Fruit fly (Drosophila melanogaster) whole organism, embryonic: ENCODE results near the gene eIF3l.

Experiments
- Atf-2 ChIP-seq: fragments of 200-800 bp; sonication (Bioruptor generic); optimal IDR thresholded peaks from 2 replicates; lab custom pipeline; 2016; ENCODE audit warnings: missing biosample characterization, missing genetic modification characterization
- Atf3 ChIP-seq: fragments of 200-800 bp; sonication (Bioruptor generic); optimal IDR thresholded peaks from 3 replicates; lab custom pipeline; 2016; ENCODE audit warnings: missing biosample characterization, missing genetic modification characterization
- Awh ChIP-seq: fragments of 200-800 bp; sonication (Bioruptor generic); IDR thresholded peaks from 2 replicates; pipeline ENCODE4, ENCODE4 v1.3.6; 2022; ENCODE audit warnings: missing biosample characterization, missing genetic modification characterization
- BEAF-32 ChIP-seq: fragments of 200-800 bp; sonication (Bioruptor generic); optimal IDR thresholded peaks from 3 replicates; lab custom pipeline; 2017; ENCODE audit warnings: missing biosample characterization, missing genetic modification characterization, mild to moderate bottlenecking, moderate library complexity, missing genetic modification reagents
- Bgb ChIP-seq: fragments of 200-800 bp; sonication (Bioruptor generic); IDR thresholded peaks from 2 replicates; pipeline ENCODE4 v1.3.6; 2022; ENCODE audit warnings: missing biosample characterization, missing genetic modification characterization; ENCODE audit not compliant: partially characterized antibody
- CG11504 ChIP-seq: fragments of 200-800 bp; sonication (Bioruptor generic); optimal IDR thresholded peaks from 3 replicates; lab custom pipeline; 2019; ENCODE audit warnings: missing biosample characterization, mild to moderate bottlenecking, missing genetic modification characterization, moderate library complexity
- CG13624 ChIP-seq: fragments of 200-800 bp; sonication (Bioruptor generic); optimal IDR thresholded peaks from 2 replicates; lab custom pipeline; 2016; ENCODE audit warnings: missing biosample characterization, missing genetic modification characterization
- CG2678 ChIP-seq: fragments of 200-800 bp; sonication (Bioruptor generic); optimal IDR thresholded peaks from 3 replicates; lab custom pipeline; 2019; ENCODE audit warnings: missing biosample characterization, mild to moderate bottlenecking, missing genetic modification characterization, moderate library complexity
- CG33557 ChIP-seq: fragments of 200-800 bp; sonication (Bioruptor generic); optimal IDR thresholded peaks from 2 replicates; lab custom pipeline; 2019; ENCODE audit warnings: missing biosample characterization, mild to moderate bottlenecking, missing genetic modification characterization, moderate library complexity
- CG4282 ChIP-seq: fragments of 200-800 bp; sonication (Bioruptor generic); optimal IDR thresholded peaks from 2 replicates; lab custom pipeline; 2016; ENCODE audit warnings: missing biosample characterization, missing genetic modification characterization
- CG43689 ChIP-seq: fragments of 200-800 bp; sonication (Bioruptor generic); IDR thresholded peaks from 2 replicates; pipeline ENCODE4 v1.3.6; 2022; ENCODE audit warnings: missing biosample characterization, missing genetic modification characterization
- CG5953 ChIP-seq: fragments of 200-800 bp; sonication (Bioruptor generic); IDR thresholded peaks from 2 replicates; pipeline ENCODE4 v1.3.6; 2022; ENCODE audit warnings: missing biosample characterization, missing genetic modification characterization
- CG6791 ChIP-seq: fragments of 200-800 bp; sonication (Bioruptor generic); IDR thresholded peaks from 3 replicates; pipeline ENCODE4 v1.3.6; 2022; ENCODE audit warnings: missing biosample characterization, missing genetic modification characterization; ENCODE audit not compliant: partially characterized antibody
- CG7271 ChIP-seq: fragments of 200-800 bp; sonication (Bioruptor generic); optimal IDR thresholded peaks from 2 replicates; lab custom pipeline; 2018; ENCODE audit warnings: missing biosample characterization, mild to moderate bottlenecking, missing genetic modification characterization, moderate library complexity
- CG8924 ChIP-seq: fragments of 200-800 bp; optimal IDR thresholded peaks from 3 replicates; lab custom pipeline; 2019; ENCODE audit warnings: missing biosample characterization, mild to moderate bottlenecking, missing genetic modification characterization, moderate library complexity
- CHES-1-like ChIP-seq: fragments of 200-800 bp; sonication (Bioruptor generic); optimal IDR thresholded peaks from 2 replicates; lab custom pipeline; 2016; ENCODE audit warnings: missing biosample characterization, missing genetic modification characterization
- Dek ChIP-seq: fragments of 200-800 bp; sonication (Bioruptor generic); optimal IDR thresholded peaks from 3 replicates; lab custom pipeline; 2019; ENCODE audit warnings: missing biosample characterization, mild to moderate bottlenecking, missing genetic modification characterization, moderate library complexity
- Doc3 ChIP-seq: fragments of 200-800 bp; sonication (Bioruptor generic); IDR thresholded peaks from 3 replicates; pipeline ENCODE4 v1.3.6; 2022; ENCODE audit warnings: missing biosample characterization, missing genetic modification characterization; ENCODE audit not compliant: partially characterized antibody
- Drgx ChIP-seq: fragments of 200-800 bp; sonication (Bioruptor generic); IDR thresholded peaks from 2 replicates; pipeline ENCODE4 v1.3.6; 2022; ENCODE audit warnings: missing biosample characterization, missing genetic modification characterization
- Fer1 ChIP-seq: fragments of 200-800 bp; sonication (Bioruptor generic); optimal IDR thresholded peaks from 2 replicates; lab custom pipeline; 2017; ENCODE audit warnings: missing biosample characterization, mild to moderate bottlenecking, missing genetic modification characterization
- Fer2 ChIP-seq: fragments of 200-800 bp; sonication (Bioruptor generic); optimal IDR thresholded peaks from 2 replicates; lab custom pipeline; 2018; ENCODE audit warnings: missing biosample characterization, mild to moderate bottlenecking, missing genetic modification characterization, moderate library complexity
- HHEX ChIP-seq: fragments of 200-800 bp; sonication (Bioruptor generic); optimal IDR thresholded peaks from 3 replicates; lab custom pipeline; 2017; ENCODE audit warnings: missing biosample characterization, mild to moderate bottlenecking, missing genetic modification characterization, missing genetic modification reagents
- HLHmδ ChIP-seq: fragments of 200-800 bp; sonication (Bioruptor generic); optimal IDR thresholded peaks from 2 replicates; lab custom pipeline; 2018; ENCODE audit warnings: missing biosample characterization, mild to moderate bottlenecking, missing genetic modification characterization, moderate library complexity
- Hand ChIP-seq: fragments of 200-800 bp; sonication (Bioruptor generic); optimal IDR thresholded peaks from 2 replicates; lab custom pipeline; 2017; ENCODE audit warnings: mild to moderate bottlenecking, missing biosample characterization, missing genetic modification reagents, missing genetic modification characterization
- Hr39 ChIP-seq: fragments of >200 bp; optimal IDR thresholded peaks from 2 replicates; lab custom pipeline; 2017
- Oaz ChIP-seq: fragments of 200-800 bp; sonication (Bioruptor generic); IDR thresholded peaks from 2 replicates; pipeline ENCODE4 v1.3.6; 2022; ENCODE audit warnings: missing biosample characterization, missing genetic modification characterization
- Poxn ChIP-seq: fragments of 200-800 bp; sonication (Bioruptor generic); IDR thresholded peaks from 2 replicates; pipeline ENCODE4 v1.3.6; 2022; ENCODE audit warnings: missing biosample characterization, missing genetic modification characterization
- Ravus ChIP-seq: fragments of 200-800 bp; sonication (Bioruptor generic); IDR thresholded peaks from 2 replicates; pipeline ENCODE4 v1.3.6; 2022; ENCODE audit warnings: missing biosample characterization, missing genetic modification characterization
- Scr ChIP-seq: fragments of 200-800 bp; sonication (Bioruptor generic); IDR thresholded peaks from 2 replicates; pipeline ENCODE4 v1.3.6; 2022; ENCODE audit warnings: missing biosample characterization, missing genetic modification characterization; ENCODE audit not compliant: partially characterized antibody
- bcd ChIP-seq: fragments of 200-800 bp; sonication (Bioruptor generic); optimal IDR thresholded peaks from 2 replicates; lab custom pipeline; 2017; ENCODE audit warnings: missing biosample characterization, mild to moderate bottlenecking, missing genetic modification characterization
- cad ChIP-seq: fragments of >200 bp; optimal IDR thresholded peaks from 2 replicates; lab custom pipeline; 2017; ENCODE audit warnings: missing biosample characterization, missing genetic modification characterization
- chif ChIP-seq, 2 experiments: fragments of 200-800 bp; sonication (Bioruptor generic); optimal IDR thresholded peaks; 3 replicates each; lab custom pipeline; 2016; ENCODE audit warnings: missing biosample characterization in 2 of 2, missing genetic modification characterization in 2 of 2
- dimm ChIP-seq: fragments of 200-800 bp; sonication (Bioruptor generic); IDR thresholded peaks from 2 replicates; pipeline ENCODE4 v1.3.6; 2022; ENCODE audit warnings: missing biosample characterization, missing genetic modification characterization
- dmrt11E ChIP-seq: fragments of 200-800 bp; sonication (Bioruptor generic); optimal IDR thresholded peaks from 3 replicates; lab custom pipeline; 2018; ENCODE audit warnings: missing biosample characterization, mild to moderate bottlenecking, missing genetic modification characterization, moderate library complexity
- esg ChIP-seq: fragments of 200-800 bp; sonication (Bioruptor generic); conservative IDR thresholded peaks from 2 replicates; pipeline ENCODE4 v1.3.6; 2022; ENCODE audit warnings: missing biosample characterization, missing genetic modification characterization
- gro ChIP-seq: fragments of 200-800 bp; sonication (Bioruptor generic); optimal IDR thresholded peaks from 2 replicates; lab custom pipeline; 2016; ENCODE audit warnings: missing biosample characterization, missing genetic modification characterization
- gsb-n ChIP-seq: fragments of 200-800 bp; sonication (Bioruptor generic); optimal IDR thresholded peaks from 3 replicates; lab custom pipeline; 2018; ENCODE audit warnings: missing biosample characterization, mild to moderate bottlenecking, missing genetic modification characterization
- insv ChIP-seq, 2 experiments: fragments of 200-800 bp; sonication (Bioruptor generic); optimal IDR thresholded peaks; 3 replicates each; lab custom pipeline; 2016 to 2018; ENCODE audit warnings: missing biosample characterization in 2 of 2, missing genetic modification characterization in 2 of 2
- ken ChIP-seq: fragments of 200-800 bp; sonication (Bioruptor generic); IDR thresholded peaks from 3 replicates; pipeline ENCODE4 v1.3.6; 2022; ENCODE audit warnings: missing biosample characterization, missing genetic modification characterization
- knrl ChIP-seq: fragments of 200-800 bp; sonication (Bioruptor generic); IDR thresholded peaks from 3 replicates; pipeline ENCODE4 v1.3.6; 2022; ENCODE audit warnings: missing biosample characterization, missing genetic modification characterization; ENCODE audit not compliant: partially characterized antibody
- maf-S ChIP-seq: fragments of 200-800 bp; sonication (Bioruptor generic); optimal IDR thresholded peaks from 2 replicates; lab custom pipeline; 2016; ENCODE audit warnings: missing biosample characterization, missing genetic modification characterization
- otp ChIP-seq: fragments of 200-800 bp; sonication (Bioruptor generic); IDR thresholded peaks from 3 replicates; pipeline ENCODE4, ENCODE4 v1.3.6; 2022; ENCODE audit warnings: missing biosample characterization, missing genetic modification characterization
- pan ChIP-seq, 4 experiments: fragments of >200 bp in 3 of 4; fragments of 200-800 bp in 1 of 4; sonication (Bioruptor generic) in 1 of 4; optimal IDR thresholded peaks in 3 of 4; IDR thresholded peaks in 1 of 4; 2 replicates each; pipeline versions ENCODE4 v1.3.6 to Lab custom; 2017 to 2022; ENCODE audit warnings: missing biosample characterization in 2 of 4, missing genetic modification characterization in 2 of 4, mixed read lengths in 1 of 4
- run ChIP-seq: fragments of 200-800 bp; sonication (Bioruptor generic); optimal IDR thresholded peaks from 3 replicates; lab custom pipeline; 2018; ENCODE audit warnings: missing biosample characterization, mild to moderate bottlenecking, missing genetic modification characterization
- sens ChIP-seq: fragments of 200-800 bp; sonication (Bioruptor generic); peaks from one replicate; lab custom pipeline; 2016; ENCODE audit warnings: missing biosample characterization, missing genetic modification characterization
- shn ChIP-seq: fragments of 200-800 bp; sonication (Bioruptor generic); optimal IDR thresholded peaks from 3 replicates; lab custom pipeline; 2016; ENCODE audit warnings: missing biosample characterization, missing genetic modification characterization
- slp2 ChIP-seq: fragments of 200-800 bp; sonication (Bioruptor generic); optimal IDR thresholded peaks from 2 replicates; lab custom pipeline; 2016; ENCODE audit warnings: missing biosample characterization, missing genetic modification characterization
- vnd ChIP-seq: fragments of 200-800 bp; sonication (Bioruptor generic); IDR thresholded peaks from 3 replicates; pipeline ENCODE4 v1.3.6; 2022; ENCODE audit warnings: missing biosample characterization, missing genetic modification characterization; ENCODE audit not compliant: partially characterized antibody
- vvl ChIP-seq: fragments of 200-800 bp; sonication (Bioruptor generic); IDR thresholded peaks from 2 replicates; pipeline ENCODE4 v1.3.6; 2022; ENCODE audit warnings: missing biosample characterization, missing genetic modification characterization
- yki ChIP-seq: fragments of >200 bp; optimal IDR thresholded peaks from 3 replicates; lab custom pipeline; 2018
- zf30C ChIP-seq: fragments of 200-800 bp; sonication (Bioruptor generic); optimal IDR thresholded peaks from 3 replicates; lab custom pipeline; 2018; ENCODE audit warnings: missing biosample characterization, mild to moderate bottlenecking, missing genetic modification characterization

eIF3l gene

dm6 chr3L:12119875-12120485, 25.9 kb downstream of the eIF3l start, which contains the start of gene CG11560 (continued):
- TF ChIP-seq BEAF-32 (GFP tag; lab: Kevin White, UChicago) (peak; percentile 76), CG8924 (tag; lab: Kevin White, UChicago) (no peak), dmrt11E (tag; lab: Kevin White, UChicago) (no peak), CG4282 (GFP tag; lab: Kevin White, UChicago) (no peak), Hr39 (lab: Kevin White, UChicago) (no peak), CG33557 (GFP tag; lab: Kevin White, UChicago) (no peak), vnd (GFP tag; lab: Robert Waterston, UW) (peak; percentile 69), zf30C (GFP tag; lab: Kevin White, UChicago) (no peak), Atf-2 (no peak), Hand (no peak), knrl (GFP tag; lab: Robert Waterston, UW) (peak; percentile 42; the same call in 2 of the 3 replicates), CG6791 (GFP tag; lab: Robert Waterston, UW) (peak; percentile 55; the same call in 2 of the 3 replicates), CG2678 (tag; lab: Kevin White, UChicago) (no peak), Ravus (no peak), vvl (no peak), Awh (GFP tag; lab: Robert Waterston, UW) (no peak), CG7271 (tag; lab: Kevin White, UChicago) (no peak), Atf3 (GFP tag; lab: Kevin White, UChicago) (no peak), run (no peak), CG11504 (tag; lab: Kevin White, UChicago) (no peak), CHES-1-like (no peak), Drgx (GFP tag; lab: Robert Waterston, UW) (no peak), chif (GFP tag; optimal IDR thresholded peaks at IDR 0.05; lab: Kevin White, UChicago) (no peak), ken (GFP tag; lab: Robert Waterston, UW) (no peak), Poxn (GFP tag; lab: Robert Waterston, UW) (no peak), Doc3 (peak; percentile 59), Dek (no peak), CG43689 (GFP tag; lab: Robert Waterston, UW) (no peak), esg (GFP tag; lab: Robert Waterston, UW) (no peak), insv (GFP tag; optimal IDR thresholded peaks at IDR 0.05; lab: Kevin White, UChicago) (no peak), pan (optimal IDR thresholded peaks at IDR 0.05; lab: Kevin White, UChicago) (no peak), pan (GFP tag; optimal IDR thresholded peaks at IDR 0.05 in 1 of 2, IDR thresholded peaks at IDR 0.05 in 1 of 2) (no peak), Fer1 (GFP tag; lab: Kevin White, UChicago) (no peak), CG5953 (GFP tag; lab: Robert Waterston, UW) (no peak), Scr (peak; percentile 73), Fer2 (tag; lab: Kevin White, UChicago) (no peak), Bgb (GFP tag; lab: Robert Waterston, UW) (peak; percentile 67), yki (lab: Kevin White, UChicago) (no peak), shn (GFP tag; lab: Kevin White, UChicago) (no peak), maf-S (GFP tag; lab: Kevin White, UChicago) (no peak), cad (GFP tag; lab: Kevin White, UChicago) (no peak), gsb-n (tag; lab: Kevin White, UChicago) (no peak), dimm (GFP tag; lab: Robert Waterston, UW) (no peak), CG13624 (GFP tag; lab: Kevin White, UChicago) (no peak), Oaz (no peak), otp (no peak), slp2 (no peak), gro (no peak), bcd (no peak), HHEX (GFP tag; lab: Kevin White, UChicago) (no peak), sens (GFP tag; lab: Kevin White, UChicago) (no peak), HLHmδ (GFP tag; lab: Kevin White, UChicago) (no peak)
